Fruit fly (Drosophila melanogaster): ENCODE data around the gene ERp44.

DNA sequence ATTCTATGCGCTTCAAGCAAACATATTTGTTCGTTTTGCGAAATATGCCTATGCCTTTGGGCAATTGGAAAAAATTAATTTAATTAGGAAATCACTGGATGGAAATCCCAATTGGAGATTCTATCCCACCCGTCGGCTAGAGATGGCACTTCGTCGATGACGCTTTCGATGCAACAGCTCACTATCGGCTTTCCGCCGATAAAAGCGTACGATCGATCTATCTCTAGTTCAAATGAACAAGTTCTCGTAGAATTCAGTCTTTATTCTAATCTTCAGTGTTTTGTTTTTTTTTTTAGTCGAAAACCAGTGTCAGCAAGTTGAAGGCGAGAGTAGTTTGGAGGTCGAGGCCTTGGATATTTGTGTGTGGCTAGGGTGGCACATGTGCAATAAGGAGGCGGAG, 25.5 kb upstream of the ERp44 start, which contains the start of the genes CG9917 and CG32579:
- no peak for TF ChIP-seq cic (GFP tag; optimal IDR thresholded peaks at IDR 0.05)
- no peak for TF ChIP-seq CG11617 (GFP tag; optimal IDR thresholded peaks at IDR 0.05)
- TF ChIP-seq CG7101 (tag; optimal IDR thresholded peaks at IDR 0.05): peak; percentile 19

Data from whole organism, adult.